Worm (Caenorhabditis elegans): ENCODE measurements around the gene tub-1.

The tub-1 gene

DNA sequence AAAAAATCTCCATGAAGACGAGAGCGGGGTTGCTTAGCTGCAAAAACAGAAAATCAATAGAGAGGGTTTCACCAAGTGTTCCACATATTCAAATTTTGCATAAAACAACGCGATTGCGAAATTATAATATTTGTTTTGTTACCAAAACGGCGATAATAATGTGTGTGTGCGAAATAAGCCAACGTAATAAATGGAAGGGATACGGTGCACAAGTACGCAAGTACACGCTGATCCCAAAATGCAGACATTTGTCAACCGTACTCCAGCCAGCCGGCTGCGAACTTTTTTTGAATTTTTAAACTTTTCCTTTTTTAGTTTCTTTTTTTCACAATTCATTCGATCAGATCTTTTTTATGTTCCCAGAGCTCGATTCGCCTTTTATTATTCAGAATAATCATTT is 31.9 kb downstream of the tub-1 start, which contains the start of gene ire-1 (continued):
- peak; percentile 72 for TF ChIP-seq dve-1 (tag; optimal IDR thresholded peaks at IDR 0.05; ENCODE audit: insufficient read depth)
- peak in 1 of 2 experiments; percentile 31 for TF ChIP-seq hif-1 (tag; optimal IDR thresholded peaks at IDR 0.05)
- TF ChIP-seq daf-8 (GFP tag; IDR thresholded peaks at IDR 0.05) = no peak
- TF ChIP-seq tag-97 (GFP tag; IDR thresholded peaks at IDR 0.05) = no peak
- TF ChIP-seq attf-4 (tag; optimal IDR thresholded peaks at IDR 0.05) = no peak
- no peak for TF ChIP-seq nhr-42 (GFP tag; IDR thresholded peaks at IDR 0.05)
- TF ChIP-seq Y48G9A.11 (GFP tag; IDR thresholded peaks at IDR 0.05) = no peak
- TF ChIP-seq lin-38 (GFP tag; IDR thresholded peaks at IDR 0.05) = peak; percentile 54
- peak; percentile 17 for TF ChIP-seq ztf-7 (tag; optimal IDR thresholded peaks at IDR 0.05)
- TF ChIP-seq spr-3 (GFP tag; optimal IDR thresholded peaks at IDR 0.05) = no peak
- TF ChIP-seq zag-1 (tag; optimal IDR thresholded peaks at IDR 0.05) = no peak
- no peak for TF ChIP-seq ceh-20 (GFP tag; IDR thresholded peaks at IDR 0.05)
- no peak for TF ChIP-seq lin-39 (tag; optimal IDR thresholded peaks at IDR 0.05)
- TF ChIP-seq rbr-2 (tag; optimal IDR thresholded peaks at IDR 0.05) = peak; percentile 6
- TF ChIP-seq fkh-10 (GFP tag; optimal IDR thresholded peaks at IDR 0.05) = no peak
- peak; percentile 75 for TF ChIP-seq mes-2 (tag; optimal IDR thresholded peaks at IDR 0.05; ENCODE audit: poor library complexity, severe bottlenecking)
- TF ChIP-seq nhr-28 (tag; optimal IDR thresholded peaks at IDR 0.05) = peak; percentile 49
- peak; percentile 69 for TF ChIP-seq dpl-1 (GFP tag; optimal IDR thresholded peaks at IDR 0.05)
- no peak for TF ChIP-seq egl-27 (tag; optimal IDR thresholded peaks at IDR 0.05)
- no peak for TF ChIP-seq ztf-11 (tag; optimal IDR thresholded peaks at IDR 0.05)
- 0 out of 2 replicates have a peak, but pooled peaks have one; percentile 17 for TF ChIP-seq daf-19 (GFP tag; conservative IDR thresholded peaks at IDR 0.05)
- TF ChIP-seq hlh-11 (tag; optimal IDR thresholded peaks at IDR 0.05) = peak; percentile 44
- TF ChIP-seq nhr-25 (tag; optimal IDR thresholded peaks at IDR 0.05; ENCODE audit: borderline replicate concordance, insufficient read depth) = no peak
- TF ChIP-seq vab-7 (GFP tag; IDR thresholded peaks at IDR 0.05) = no peak
- no peak for TF ChIP-seq nhr-111 (GFP tag; optimal IDR thresholded peaks at IDR 0.05)
- TF ChIP-seq F26F4.8 (GFP tag; conservative IDR thresholded peaks at IDR 0.05) = no peak
- TF ChIP-seq mxl-2 (GFP tag; conservative IDR thresholded peaks at IDR 0.05) = no peak
- TF ChIP-seq nhr-48 (tag; optimal IDR thresholded peaks at IDR 0.05) = no peak
- no peak for TF ChIP-seq gei-8 (GFP tag; optimal IDR thresholded peaks at IDR 0.05)
- no peak for TF ChIP-seq nhr-41 (GFP tag; IDR thresholded peaks at IDR 0.05)
- no peak for TF ChIP-seq mdl-1 (tag; optimal IDR thresholded peaks at IDR 0.05)
- TF ChIP-seq zfp-2 (tag; optimal IDR thresholded peaks at IDR 0.05) = no peak
- TF ChIP-seq hlh-30 (tag; optimal IDR thresholded peaks at IDR 0.05; ENCODE audit: insufficient read depth) = peak; percentile 42
- TF ChIP-seq zip-11 (GFP tag; IDR thresholded peaks at IDR 0.05) = no peak
- TF ChIP-seq lsy-2 (tag; optimal IDR thresholded peaks at IDR 0.05) = peak; percentile 90 to 99
- TF ChIP-seq zip-2 (tag; optimal IDR thresholded peaks at IDR 0.05) = no peak
- no peak for TF ChIP-seq nhr-102 (tag; optimal IDR thresholded peaks at IDR 0.05)
- TF ChIP-seq nhr-237 (tag; optimal IDR thresholded peaks at IDR 0.05) = no peak
- no peak for TF ChIP-seq ZK337.2 (GFP tag; IDR thresholded peaks at IDR 0.05)
- no peak for TF ChIP-seq daf-16 (GFP tag; optimal IDR thresholded peaks at IDR 0.05)
- peak; percentile 57 for TF ChIP-seq daf-16 (tag; optimal IDR thresholded peaks at IDR 0.05)
- TF ChIP-seq ceh-62 (tag; optimal IDR thresholded peaks at IDR 0.05) = no peak
- no peak for TF ChIP-seq nhr-10 (tag; optimal IDR thresholded peaks at IDR 0.05)
- TF ChIP-seq cey-2 (tag; optimal IDR thresholded peaks at IDR 0.05; ENCODE audit: borderline replicate concordance, insufficient read depth) = no peak
- no peak for TF ChIP-seq set-16 (GFP tag; IDR thresholded peaks at IDR 0.05)
- TF ChIP-seq madf-9 (GFP tag; conservative IDR thresholded peaks at IDR 0.05) = no peak
- TF ChIP-seq dmd-8 (GFP tag; IDR thresholded peaks at IDR 0.05) = no peak
- TF ChIP-seq lin-29 (GFP tag; IDR thresholded peaks at IDR 0.05) = no peak
- no peak for TF ChIP-seq aha-1 (tag)
- TF ChIP-seq pqm-1 (tag; optimal IDR thresholded peaks at IDR 0.05) = peak; percentile 23
- TF ChIP-seq saeg-2 (GFP tag; IDR thresholded peaks at IDR 0.05) = no peak
- no peak for TF ChIP-seq ceh-82 (tag; optimal IDR thresholded peaks at IDR 0.05)

Measured in whole organism, L4 larva.